Fruit fly (Drosophila melanogaster) Kc167 (cell line): ENCODE results near the gene Calx.

Experiments used
- Myc ChIP-seq: fragments of >200 bp; optimal IDR thresholded peaks from 2 replicates; lab custom pipeline; 2017; ENCODE audit warnings: missing external identifiers
- psq ChIP-seq: fragments of >200 bp; optimal IDR thresholded peaks from 2 replicates; lab custom pipeline; 2017; ENCODE audit warnings: missing external identifiers

DNA sequence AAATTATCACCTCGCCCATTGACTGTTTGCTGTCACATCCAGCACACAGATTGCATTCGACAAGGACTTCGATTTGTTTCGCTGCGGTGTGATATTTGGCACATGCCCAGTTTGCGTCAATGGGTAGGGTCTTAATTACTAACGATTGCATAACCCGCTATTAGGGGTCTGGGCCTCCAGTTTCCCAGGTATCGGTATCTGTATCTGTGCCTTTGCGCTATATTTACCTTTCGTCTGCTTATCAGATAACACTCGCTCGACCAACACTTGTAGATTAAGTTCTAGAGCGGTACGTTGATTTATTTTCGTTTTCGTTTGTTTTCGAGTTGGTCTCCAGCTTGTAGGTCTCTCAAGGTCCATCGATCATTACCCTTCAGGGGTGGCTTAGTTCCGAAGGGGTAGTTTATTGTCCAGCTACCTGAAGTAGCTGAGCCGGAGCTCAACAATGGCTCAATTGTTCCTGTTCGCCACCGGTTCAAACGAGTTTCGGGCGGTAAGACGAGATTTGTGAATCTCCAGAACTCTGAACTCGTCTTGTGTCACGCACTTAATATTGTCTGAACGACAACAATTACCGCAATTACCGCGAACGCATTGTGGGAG, 26.5 kb upstream of the Calx start:
- TF ChIP-seq Myc (lab: Kevin White, UChicago) (no peak), psq (lab: Kevin White, UChicago) (no peak)
